Worm (Caenorhabditis elegans) whole organism, midembryonic: Measurements from ENCODE around the gene ani-2.

Source experiments
- T22C8.4 ChIP-seq: fragments of 200-800 bp; sonication (Bioruptor generic); IDR thresholded peaks from 2 replicates; pipeline ENCODE4 v1.3.6; 2022; ENCODE audit warnings: missing genetic modification characterization, missing compliant biosample characterization
- flt-1 ChIP-seq: fragments of 200-800 bp; sonication (Bioruptor generic); IDR thresholded peaks from 2 replicates; pipeline ENCODE4 v1.3.6; 2022; ENCODE audit warnings: missing genetic modification characterization, missing compliant biosample characterization
- klf-2 ChIP-seq: fragments of 200-800 bp; sonication (Bioruptor generic); conservative IDR thresholded peaks from 2 replicates; pipeline ENCODE4 v1.3.6; 2022; ENCODE audit warnings: missing genetic modification reagents, missing genetic modification characterization, missing compliant biosample characterization
- med-1 ChIP-seq: sonication (generic microtip); optimal IDR thresholded peaks from 2 replicates; lab custom pipeline; 2017; ENCODE audit warnings: missing genetic modification characterization, mild to moderate bottlenecking, missing compliant biosample characterization, antibody characterized with exemption, missing genetic modification reagents; ENCODE audit not compliant: insufficient read depth
- ref-1 ChIP-seq: fragments of 200-800 bp; sonication (Bioruptor generic); conservative IDR thresholded peaks from 2 replicates; pipeline ENCODE4 v1.3.6; 2022; ENCODE audit warnings: missing genetic modification reagents, missing genetic modification characterization, missing compliant biosample characterization
- tab-1 ChIP-seq: fragments of 200-800 bp; sonication (Bioruptor generic); IDR thresholded peaks from 2 replicates; pipeline ENCODE4 v1.3.6; 2022; ENCODE audit warnings: missing genetic modification characterization, missing compliant biosample characterization
- ztf-29 ChIP-seq: fragments of 200-800 bp; sonication (Bioruptor generic); IDR thresholded peaks from 2 replicates; pipeline ENCODE4 v1.3.6; 2022; ENCODE audit warnings: missing genetic modification reagents, missing genetic modification characterization, missing compliant biosample characterization

ani-2 gene

DNA sequence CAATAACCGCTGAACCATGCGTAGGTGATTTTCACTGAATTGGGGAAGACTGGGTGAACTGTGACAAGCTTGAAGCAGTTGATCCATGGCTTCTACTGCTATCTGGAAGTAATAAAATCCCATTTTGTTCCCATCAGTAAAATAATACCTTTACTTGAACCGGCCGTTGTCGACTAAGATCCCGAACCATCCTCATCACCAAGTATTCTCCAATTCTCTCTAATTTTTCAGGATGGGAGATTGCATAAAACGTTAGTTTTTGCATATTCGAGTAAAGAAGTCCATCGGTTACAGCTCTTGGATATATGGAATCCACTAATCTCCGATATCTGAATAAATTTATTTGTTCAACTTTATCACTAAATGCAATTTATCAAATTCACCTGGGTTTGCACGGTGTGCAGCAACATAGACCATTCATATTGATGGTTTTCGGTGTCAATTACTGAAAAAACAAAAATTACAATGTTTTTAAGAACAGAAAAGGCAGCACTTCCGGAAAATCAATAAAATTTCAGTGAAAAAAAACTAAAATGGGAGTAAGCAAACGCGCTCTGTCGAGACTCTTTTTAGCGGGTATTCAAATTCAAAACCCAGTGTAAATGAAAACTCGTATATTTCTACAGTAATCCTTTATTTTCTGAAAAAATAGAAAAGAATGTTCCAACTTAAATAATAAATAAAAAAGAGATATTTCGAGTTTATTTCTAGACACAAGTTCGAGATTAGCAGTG, 44.3 kb downstream of the ani-2 start, which contains the start of gene efr-3:
Gene efr-3, minus strand, starts transcription at position 505 of the 734 bp plus-strand sequence.
- no peak; the same call in 1 of the 2 replicates for TF ChIP-seq T22C8.4 (GFP tag; lab: Robert Waterston, UW)

DNA sequence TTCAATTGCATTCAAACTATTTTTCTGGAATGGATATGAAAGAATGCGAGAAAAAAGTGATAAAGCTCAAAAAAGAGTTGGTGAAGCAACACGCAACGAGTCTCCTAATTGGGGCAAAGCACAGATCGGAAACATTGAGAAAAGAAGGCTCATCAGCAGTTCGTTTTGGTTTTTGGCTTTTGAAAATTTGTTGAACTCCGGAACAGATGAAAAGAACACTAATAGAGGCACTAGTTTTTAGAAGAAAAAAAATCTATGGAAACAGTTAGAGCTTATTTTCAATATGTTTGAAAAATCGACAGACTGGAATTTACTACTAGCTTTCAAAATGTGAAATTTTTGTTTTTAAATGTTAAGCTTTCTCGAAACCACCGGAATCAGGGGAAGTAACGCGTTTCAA, 53.3 kb downstream of the ani-2 start:
- TF ChIP-seq ref-1 (GFP tag; lab: Robert Waterston, UW), result no peak
- no peak for TF ChIP-seq klf-2 (GFP tag; lab: Robert Waterston, UW)
- TF ChIP-seq T22C8.4 (GFP tag; lab: Robert Waterston, UW), result no peak
- no peak for TF ChIP-seq med-1 (GFP tag; lab: Kevin White, UChicago)

DNA sequence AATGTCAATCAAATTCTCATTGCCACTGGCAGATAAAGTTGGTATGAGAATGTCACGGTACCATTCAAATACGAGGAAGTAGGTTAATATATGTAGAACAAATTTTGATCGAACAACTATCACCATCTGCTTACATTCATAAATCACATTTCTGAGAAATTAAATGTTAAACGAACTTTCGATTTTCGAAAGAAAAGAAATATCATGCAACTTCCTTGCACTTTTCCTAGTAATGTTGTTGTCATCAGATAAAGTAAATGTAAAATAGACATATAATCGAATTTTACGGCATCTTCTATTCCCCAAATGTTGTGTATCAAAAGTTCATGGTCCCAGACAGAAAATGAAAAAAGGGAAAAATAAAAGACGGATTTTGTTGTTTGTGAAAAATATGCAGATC, 53.7 kb downstream of the ani-2 start:
- TF ChIP-seq ztf-29 (GFP tag; lab: Robert Waterston, UW) (no peak), tab-1 (GFP tag; lab: Robert Waterston, UW) (no peak), flt-1 (no peak), T22C8.4 (GFP tag; lab: Robert Waterston, UW) (no peak)
